Worm (Caenorhabditis elegans): ENCODE results near the gene citk-2.

citk-2 gene

ce11 chrII:5049249-5049648 lies 49.9 kb downstream of the citk-2 start:
- TF ChIP-seq hlh-15 (tag; optimal IDR thresholded peaks at IDR 0.05) = no peak
- TF ChIP-seq ama-1 (optimal IDR thresholded peaks at IDR 0.05) = no peak
- no peak for TF ChIP-seq che-1 (tag; optimal IDR thresholded peaks at IDR 0.05)
- TF ChIP-seq ceh-19 (GFP tag; optimal IDR thresholded peaks at IDR 0.05) = no peak
- TF ChIP-seq dve-1 (tag; optimal IDR thresholded peaks at IDR 0.05) = no peak
- TF ChIP-seq sox-2 (GFP tag; IDR thresholded peaks at IDR 0.05) = no peak
- no peak for TF ChIP-seq pros-1 (tag; optimal IDR thresholded peaks at IDR 0.05)
- TF ChIP-seq sdc-2 (tag; optimal IDR thresholded peaks at IDR 0.05) = no peak
- no peak for TF ChIP-seq odd-2 (tag; optimal IDR thresholded peaks at IDR 0.05)
- no peak for TF ChIP-seq ceh-6 (GFP tag; optimal IDR thresholded peaks at IDR 0.05)
- no peak for TF ChIP-seq hlh-13 (GFP tag; optimal IDR thresholded peaks at IDR 0.05)
- TF ChIP-seq pax-1 (tag; optimal IDR thresholded peaks at IDR 0.05) = no peak
- TF ChIP-seq ceh-18 (tag; optimal IDR thresholded peaks at IDR 0.05) = no peak

DNA sequence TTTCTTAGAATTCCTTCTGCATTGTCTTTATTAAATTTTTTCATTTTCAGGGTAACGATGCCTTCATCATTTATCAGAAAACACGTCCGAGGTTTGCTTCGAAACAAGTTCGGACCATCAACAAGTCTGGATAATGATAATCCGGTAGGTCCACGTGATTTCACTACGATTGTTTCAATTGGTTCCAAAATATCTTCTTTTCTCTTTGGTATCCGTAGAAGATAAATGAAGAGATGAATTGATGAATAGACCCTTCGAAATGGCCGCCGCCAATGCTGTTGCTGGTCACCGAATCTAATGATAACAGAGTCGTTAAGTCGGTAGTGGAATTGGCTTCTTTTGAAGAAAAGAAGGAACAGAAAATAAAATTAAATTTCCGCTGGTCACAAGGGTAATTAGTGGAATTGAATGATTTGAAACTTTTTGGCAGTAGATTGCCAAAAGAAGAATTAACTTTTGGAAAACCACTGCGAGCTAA lies 50.6 kb downstream of the citk-2 start, which contains the start of gene F33G12.6:
Gene F33G12.6 (plus strand): TSS at position 51 of the 478 bp plus-strand sequence.
- TF ChIP-seq elt-4 (tag; optimal IDR thresholded peaks at IDR 0.05) = no peak
- no peak for TF ChIP-seq K09A11.1 (tag; optimal IDR thresholded peaks at IDR 0.05; ENCODE audit: insufficient read depth)
- no peak for TF ChIP-seq nfya-1 (tag; optimal IDR thresholded peaks at IDR 0.05)
- TF ChIP-seq lin-11 (tag; optimal IDR thresholded peaks at IDR 0.05) = no peak
- TF ChIP-seq ztf-16 (tag; optimal IDR thresholded peaks at IDR 0.05) = no peak

ce11 chrII:5050776-5051175 lies 51.5 kb downstream of the citk-2 start:
- TF ChIP-seq lim-6 (tag; optimal IDR thresholded peaks at IDR 0.05) = no peak
- no peak for TF ChIP-seq fax-1 (tag; optimal IDR thresholded peaks at IDR 0.05)
- TF ChIP-seq hlh-30 (tag; optimal IDR thresholded peaks at IDR 0.05; ENCODE audit: insufficient read depth) = no peak
- TF ChIP-seq ztf-16 (tag; optimal IDR thresholded peaks at IDR 0.05) = no peak
- no peak for TF ChIP-seq nhr-232 (tag; optimal IDR thresholded peaks at IDR 0.05)
- no peak for TF ChIP-seq C08G9.2 (tag; optimal IDR thresholded peaks at IDR 0.05)
- TF ChIP-seq pag-3 (tag; optimal IDR thresholded peaks at IDR 0.05; ENCODE audit: borderline replicate concordance) = no peak
- no peak for TF ChIP-seq ceh-31 (tag; optimal IDR thresholded peaks at IDR 0.05)
- no peak for TF ChIP-seq Y22D7AL.16 (tag; optimal IDR thresholded peaks at IDR 0.05)
- TF ChIP-seq T23F11.4 (GFP tag; optimal IDR thresholded peaks at IDR 0.05) = no peak
- no peak for TF ChIP-seq ceh-30 (tag; optimal IDR thresholded peaks at IDR 0.05)
- no peak for TF ChIP-seq pax-1 (tag; optimal IDR thresholded peaks at IDR 0.05)
- TF ChIP-seq rnt-1 (tag; optimal IDR thresholded peaks at IDR 0.05) = no peak
- no peak for TF ChIP-seq ref-2 (tag; optimal IDR thresholded peaks at IDR 0.05)
- TF ChIP-seq syd-9 (tag; optimal IDR thresholded peaks at IDR 0.05) = no peak
- TF ChIP-seq unc-55 (GFP tag; optimal IDR thresholded peaks at IDR 0.05) = no peak
- no peak for TF ChIP-seq ceh-24 (tag; optimal IDR thresholded peaks at IDR 0.05)
- TF ChIP-seq hlh-15 (tag; optimal IDR thresholded peaks at IDR 0.05) = no peak
- TF ChIP-seq K02D7.2 (tag; optimal IDR thresholded peaks at IDR 0.05) = no peak
- no peak for TF ChIP-seq fkh-6 (tag; optimal IDR thresholded peaks at IDR 0.05)
